Worm (Caenorhabditis elegans): ENCODE data around the gene npp-10.

DNA sequence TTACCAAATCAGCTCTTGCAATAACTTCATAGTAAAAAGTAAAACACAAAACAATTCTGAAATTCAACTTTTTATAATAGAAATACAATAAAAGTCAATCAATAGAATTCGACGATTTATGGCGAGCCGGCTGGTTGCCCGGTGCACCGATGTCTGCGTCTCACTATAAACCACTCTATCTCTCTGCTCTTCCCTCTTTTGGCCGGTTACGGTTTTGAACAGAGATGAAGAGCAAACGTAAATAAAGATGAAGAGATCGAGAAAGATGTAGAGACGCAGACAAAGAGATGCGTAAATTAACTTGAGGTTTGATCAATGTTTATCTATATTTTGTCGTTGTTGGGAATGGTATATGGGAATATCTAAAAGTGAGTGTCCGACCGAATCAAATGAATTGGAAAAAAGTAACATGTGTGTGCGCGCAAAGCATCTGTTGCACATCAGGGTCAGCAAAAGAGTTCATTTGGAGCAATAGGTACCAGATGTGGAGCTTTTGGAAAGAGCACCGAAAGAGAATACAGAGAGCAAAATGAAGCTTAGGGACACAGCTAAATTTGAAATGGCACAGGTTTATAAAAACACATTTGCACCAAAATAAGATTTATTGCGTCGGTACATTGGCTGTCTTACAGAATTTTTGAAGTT lies 39.0 kb downstream of the npp-10 start:
- TF ChIP-seq nhr-12 (tag; optimal IDR thresholded peaks at IDR 0.05): no peak
- TF ChIP-seq lin-32 (GFP tag; optimal IDR thresholded peaks at IDR 0.05): peak; percentile 11
- no peak for TF ChIP-seq lsy-2 (tag; optimal IDR thresholded peaks at IDR 0.05)
- TF ChIP-seq snpc-4 (tag; optimal IDR thresholded peaks at IDR 0.05): no peak
- TF ChIP-seq unc-62 (GFP tag; optimal IDR thresholded peaks at IDR 0.05): no peak
- TF ChIP-seq pha-4 (tag; optimal IDR thresholded peaks at IDR 0.05): peak; percentile 67
- no peak for TF ChIP-seq blmp-1 (tag; optimal IDR thresholded peaks at IDR 0.05)
- TF ChIP-seq ceh-83 (GFP tag; optimal IDR thresholded peaks at IDR 0.05): no peak
- TF ChIP-seq zip-8 (tag; optimal IDR thresholded peaks at IDR 0.05): no peak
- TF ChIP-seq nhr-237 (tag; optimal IDR thresholded peaks at IDR 0.05): no peak
- TF ChIP-seq unc-120 (tag; optimal IDR thresholded peaks at IDR 0.05; ENCODE audit: poor library complexity, severe bottlenecking): no peak
- no peak for TF ChIP-seq mls-2 (tag; optimal IDR thresholded peaks at IDR 0.05)
- no peak for TF ChIP-seq sem-2 (GFP tag; optimal IDR thresholded peaks at IDR 0.05)
- TF ChIP-seq ceh-39 (tag; optimal IDR thresholded peaks at IDR 0.05): no peak

Measured in whole organism, mixed stage, embryonic.